Fruit fly (Drosophila melanogaster) whole organism, embryonic: ENCODE results near the gene Syx4.
A peak's percentile ranks its signal among the peaks of the same experiment; 100 is the strongest.

Experiments used
- Atf3 ChIP-seq: fragments of 200-800 bp; sonication (Bioruptor generic); optimal IDR thresholded peaks from 3 replicates; lab custom pipeline; 2016; ENCODE audit warnings: missing biosample characterization, missing genetic modification characterization
- BtbVII ChIP-seq: fragments of 200-800 bp; sonication (Bioruptor generic); optimal IDR thresholded peaks from 3 replicates; lab custom pipeline; 2017; ENCODE audit warnings: missing biosample characterization, mild to moderate bottlenecking, missing genetic modification characterization
- CG10147 ChIP-seq: fragments of 200-800 bp; sonication (Bioruptor generic); optimal IDR thresholded peaks from 2 replicates; lab custom pipeline; 2019; ENCODE audit warnings: missing biosample characterization, mild to moderate bottlenecking, missing genetic modification characterization, moderate library complexity
- CG10366 ChIP-seq: fragments of 200-800 bp; sonication (Bioruptor generic); IDR thresholded peaks from 2 replicates; pipeline ENCODE4 v1.3.6; 2022; ENCODE audit warnings: missing biosample characterization, missing genetic modification characterization
- CG11093 ChIP-seq: fragments of 200-800 bp; sonication (Bioruptor generic); IDR thresholded peaks from 3 replicates; pipeline ENCODE4 v1.3.6; 2022; ENCODE audit warnings: missing biosample characterization, missing genetic modification characterization
- CG12071 ChIP-seq: fragments of 200-800 bp; sonication (Bioruptor generic); optimal IDR thresholded peaks from 3 replicates; lab custom pipeline; 2018; ENCODE audit warnings: missing biosample characterization, mild to moderate bottlenecking, missing genetic modification characterization
- CG12236 ChIP-seq: fragments of 200-800 bp; sonication (Bioruptor generic); optimal IDR thresholded peaks from 2 replicates; lab custom pipeline; 2016; ENCODE audit warnings: missing biosample characterization, missing genetic modification characterization
- CG12299 ChIP-seq: fragments of 200-800 bp; sonication (Bioruptor generic); optimal IDR thresholded peaks from 2 replicates; lab custom pipeline; 2018; ENCODE audit warnings: missing biosample characterization, mild to moderate bottlenecking, missing genetic modification characterization
- CG12769 ChIP-seq: fragments of 200-800 bp; sonication (Bioruptor generic); optimal IDR thresholded peaks from 2 replicates; lab custom pipeline; 2019; ENCODE audit warnings: missing biosample characterization, mild to moderate bottlenecking, missing genetic modification characterization, moderate library complexity
- CG13624 ChIP-seq: fragments of 200-800 bp; sonication (Bioruptor generic); optimal IDR thresholded peaks from 2 replicates; lab custom pipeline; 2016; ENCODE audit warnings: missing biosample characterization, missing genetic modification characterization
- CG16813 ChIP-seq: fragments of 200-800 bp; sonication (Bioruptor generic); IDR thresholded peaks from 3 replicates; pipeline ENCODE4 v1.3.6; 2022; ENCODE audit warnings: missing biosample characterization, missing genetic modification characterization; ENCODE audit not compliant: partially characterized antibody
- CG17359 ChIP-seq: fragments of 200-800 bp; sonication (Bioruptor generic); optimal IDR thresholded peaks from 3 replicates; lab custom pipeline; 2018; ENCODE audit warnings: missing biosample characterization, mild to moderate bottlenecking, missing genetic modification characterization, moderate library complexity
- CG18011 ChIP-seq: fragments of 200-800 bp; sonication (Bioruptor generic); optimal IDR thresholded peaks from 2 replicates; lab custom pipeline; 2017; ENCODE audit warnings: missing biosample characterization, missing genetic modification characterization, mild to moderate bottlenecking, moderate library complexity, missing genotype
- CG18764 ChIP-seq: fragments of 200-800 bp; sonication (Bioruptor generic); optimal IDR thresholded peaks from 3 replicates; lab custom pipeline; 2016; ENCODE audit warnings: missing biosample characterization, missing genetic modification characterization
- CG2202 ChIP-seq: fragments of 200-800 bp; sonication (Bioruptor generic); optimal IDR thresholded peaks from 2 replicates; lab custom pipeline; 2018; ENCODE audit warnings: missing biosample characterization, mild to moderate bottlenecking, missing genetic modification characterization
- CG42726 ChIP-seq: fragments of 200-800 bp; sonication (Bioruptor generic); IDR thresholded peaks from 2 replicates; pipeline ENCODE4 v1.3.6; 2022; ENCODE audit warnings: missing biosample characterization, missing genetic modification characterization; ENCODE audit not compliant: partially characterized antibody
- CG4854 ChIP-seq: fragments of 200-800 bp; sonication (Bioruptor generic); optimal IDR thresholded peaks from 2 replicates; lab custom pipeline; 2016; ENCODE audit warnings: missing biosample characterization, missing genetic modification characterization, inconsistent platforms
- CG6175 ChIP-seq: fragments of 200-800 bp; sonication (Bioruptor generic); IDR thresholded peaks from 3 replicates; pipeline ENCODE4 v1.3.6; 2022; ENCODE audit warnings: missing biosample characterization, missing genetic modification characterization
- CG7786 ChIP-seq: fragments of 200-800 bp; sonication (Bioruptor generic); optimal IDR thresholded peaks from 2 replicates; lab custom pipeline; 2016; ENCODE audit warnings: missing biosample characterization, missing genetic modification characterization
- CG7963 ChIP-seq: fragments of 200-800 bp; sonication (Bioruptor generic); IDR thresholded peaks from 3 replicates; pipeline ENCODE4 v1.3.6; 2022; ENCODE audit warnings: missing biosample characterization, missing genetic modification characterization; ENCODE audit not compliant: partially characterized antibody
- CG8281 ChIP-seq: fragments of 200-800 bp; sonication (Bioruptor generic); optimal IDR thresholded peaks from 2 replicates; lab custom pipeline; 2018; ENCODE audit warnings: missing biosample characterization, mild to moderate bottlenecking, missing genetic modification characterization, moderate library complexity
- CrebB ChIP-seq: fragments of 200-800 bp; sonication (Bioruptor generic); optimal IDR thresholded peaks from 3 replicates; lab custom pipeline; 2018; ENCODE audit warnings: missing biosample characterization, mild to moderate bottlenecking, missing genetic modification characterization
- D19A ChIP-seq: fragments of 200-800 bp; optimal IDR thresholded peaks from 3 replicates; lab custom pipeline; 2019; ENCODE audit warnings: missing biosample characterization, mild to moderate bottlenecking, missing genetic modification characterization, moderate library complexity
- E2f1 ChIP-seq: fragments of 200-800 bp; sonication (Bioruptor generic); IDR thresholded peaks from 2 replicates; pipeline ENCODE4 v1.3.6; 2022; ENCODE audit warnings: missing biosample characterization, missing genetic modification characterization
- Ets65A ChIP-seq: fragments of 200-800 bp; sonication (Bioruptor generic); peaks from one replicate; lab custom pipeline; 2016; ENCODE audit warnings: missing biosample characterization, missing genetic modification characterization
- HLHmδ ChIP-seq: fragments of 200-800 bp; sonication (Bioruptor generic); optimal IDR thresholded peaks from 2 replicates; lab custom pipeline; 2018; ENCODE audit warnings: missing biosample characterization, mild to moderate bottlenecking, missing genetic modification characterization, moderate library complexity
- Mad ChIP-seq: fragments of 200-800 bp; sonication (Bioruptor generic); optimal IDR thresholded peaks from 2 replicates; lab custom pipeline; 2016; ENCODE audit warnings: missing biosample characterization, missing genetic modification characterization
- NC2β ChIP-seq: fragments of 200-800 bp; sonication (Bioruptor generic); optimal IDR thresholded peaks from 2 replicates; lab custom pipeline; 2016; ENCODE audit warnings: missing biosample characterization, missing genetic modification characterization
- NK7.1 ChIP-seq: fragments of 200-800 bp; sonication (Bioruptor generic); optimal IDR thresholded peaks from 3 replicates; lab custom pipeline; 2016; ENCODE audit warnings: missing biosample characterization, missing genetic modification characterization
- PHDP ChIP-seq: fragments of 200-800 bp; sonication (Bioruptor generic); optimal IDR thresholded peaks from 3 replicates; lab custom pipeline; 2018; ENCODE audit warnings: missing biosample characterization, mild to moderate bottlenecking, missing genetic modification characterization, moderate library complexity
- Ptx1 ChIP-seq: fragments of 200-800 bp; sonication (Bioruptor generic); IDR thresholded peaks from 2 replicates; pipeline ENCODE4 v1.3.6; 2022; ENCODE audit warnings: missing biosample characterization, missing genetic modification characterization
- Ssrp ChIP-seq: fragments of 200-800 bp; sonication (Bioruptor generic); optimal IDR thresholded peaks from 2 replicates; lab custom pipeline; 2018; ENCODE audit warnings: missing biosample characterization, mild to moderate bottlenecking, missing genetic modification characterization, moderate library complexity
- Xbp1 ChIP-seq: fragments of 200-800 bp; sonication (Bioruptor generic); optimal IDR thresholded peaks from 3 replicates; lab custom pipeline; 2016; ENCODE audit warnings: missing biosample characterization, mild to moderate bottlenecking, missing genetic modification characterization
- ap ChIP-seq: fragments of 200-800 bp; sonication (Bioruptor generic); IDR thresholded peaks from 2 replicates; pipeline ENCODE4 v1.3.6; 2022; ENCODE audit warnings: missing biosample characterization, missing genetic modification characterization
- btn ChIP-seq: fragments of 200-800 bp; sonication (Bioruptor generic); optimal IDR thresholded peaks from 2 replicates; lab custom pipeline; 2016; ENCODE audit warnings: missing biosample characterization, missing genetic modification characterization
- cad ChIP-seq: fragments of >200 bp; optimal IDR thresholded peaks from 2 replicates; lab custom pipeline; 2017; ENCODE audit warnings: missing biosample characterization, missing genetic modification characterization
- croc ChIP-seq: fragments of 200-800 bp; sonication (Bioruptor generic); conservative IDR thresholded peaks from 3 replicates; pipeline ENCODE4 v1.3.6; 2022; ENCODE audit warnings: missing biosample characterization, missing genetic modification characterization
- disco-r ChIP-seq: fragments of 200-800 bp; sonication (Bioruptor generic); optimal IDR thresholded peaks from 2 replicates; lab custom pipeline; 2016; ENCODE audit warnings: missing biosample characterization, missing genetic modification characterization
- dm ChIP-seq: fragments of 200-800 bp; sonication (Bioruptor generic); optimal IDR thresholded peaks from 3 replicates; lab custom pipeline; 2016; ENCODE audit warnings: missing biosample characterization, missing genetic modification characterization
- dmrt11E ChIP-seq: fragments of 200-800 bp; sonication (Bioruptor generic); optimal IDR thresholded peaks from 3 replicates; lab custom pipeline; 2018; ENCODE audit warnings: missing biosample characterization, mild to moderate bottlenecking, missing genetic modification characterization, moderate library complexity
- fd96Cb ChIP-seq: fragments of 200-800 bp; sonication (Bioruptor generic); optimal IDR thresholded peaks from 2 replicates; lab custom pipeline; 2018; ENCODE audit warnings: missing biosample characterization, mild to moderate bottlenecking, missing genetic modification characterization, moderate library complexity
- gce ChIP-seq: fragments of 200-800 bp; sonication (Bioruptor generic); IDR thresholded peaks from 3 replicates; pipeline ENCODE4 v1.3.6; 2022; ENCODE audit warnings: missing biosample characterization, missing genetic modification characterization
- maf-S ChIP-seq: fragments of 200-800 bp; sonication (Bioruptor generic); optimal IDR thresholded peaks from 2 replicates; lab custom pipeline; 2016; ENCODE audit warnings: missing biosample characterization, missing genetic modification characterization
- oc ChIP-seq: fragments of 200-800 bp; sonication (Bioruptor generic); optimal IDR thresholded peaks from 2 replicates; lab custom pipeline; 2018; ENCODE audit warnings: missing biosample characterization, mild to moderate bottlenecking, missing genetic modification characterization, moderate library complexity
- salm ChIP-seq: fragments of 200-800 bp; sonication (Bioruptor generic); optimal IDR thresholded peaks from 2 replicates; lab custom pipeline; 2018; ENCODE audit warnings: missing biosample characterization, mild to moderate bottlenecking, missing genetic modification characterization
- sc ChIP-seq, 3 experiments: fragments of >200 bp in 2 of 3; fragments of 200-800 bp in 1 of 3; sonication (Bioruptor generic) in 1 of 3; optimal IDR thresholded peaks; 2 replicates in 2 of 3; 3 replicates in 1 of 3; lab custom pipeline; 2017; ENCODE audit warnings: mild to moderate bottlenecking in 1 of 3, missing biosample characterization in 1 of 3, missing genetic modification characterization in 1 of 3, missing genetic modification reagents in 1 of 3
- stwl ChIP-seq: fragments of 200-800 bp; sonication (Bioruptor generic); optimal IDR thresholded peaks from 3 replicates; lab custom pipeline; 2018; ENCODE audit warnings: missing biosample characterization, mild to moderate bottlenecking, missing genetic modification characterization, moderate library complexity
- unc-4 ChIP-seq: fragments of 200-800 bp; sonication (Bioruptor generic); IDR thresholded peaks from 2 replicates; pipeline ENCODE4 v1.3.6; 2022; ENCODE audit warnings: missing biosample characterization, missing genetic modification characterization; ENCODE audit not compliant: partially characterized antibody
- vvl ChIP-seq: fragments of 200-800 bp; sonication (Bioruptor generic); IDR thresholded peaks from 2 replicates; pipeline ENCODE4 v1.3.6; 2022; ENCODE audit warnings: missing biosample characterization, missing genetic modification characterization
- wor ChIP-seq: fragments of 200-800 bp; sonication (Bioruptor generic); IDR thresholded peaks from 2 replicates; pipeline ENCODE4 v1.3.6; 2022; ENCODE audit warnings: missing biosample characterization, missing genetic modification characterization
- zen ChIP-seq: fragments of 200-800 bp; sonication (Bioruptor generic); optimal IDR thresholded peaks from 3 replicates; lab custom pipeline; 2018; ENCODE audit warnings: missing biosample characterization, mild to moderate bottlenecking, missing genetic modification characterization, moderate library complexity

Gene Syx4

DNA sequence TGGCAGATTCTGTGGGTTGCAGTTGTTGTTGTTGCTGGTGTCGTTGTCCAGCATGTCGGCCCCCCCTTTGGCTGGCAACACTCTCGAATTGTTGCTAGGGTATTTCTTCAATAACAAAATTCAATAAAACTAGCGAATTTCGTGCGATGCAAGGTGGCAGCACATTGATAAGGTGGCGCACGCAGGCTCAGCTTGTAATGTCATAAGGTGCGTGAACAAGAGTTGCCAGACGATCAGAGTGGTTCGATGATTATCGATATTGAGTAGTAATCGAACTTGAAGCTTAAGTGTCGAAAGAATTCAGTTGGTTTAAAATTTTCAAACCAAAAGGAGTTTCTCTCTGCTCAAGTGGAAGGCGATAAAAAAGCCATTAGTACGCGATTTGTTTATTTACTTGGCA is 23.8 kb downstream of the Syx4 start, which contains the start of gene CG2701 (continued):
- TF ChIP-seq CG11093 (GFP tag; lab: Robert Waterston, UW) (no peak), Mad (no peak), NK7.1 (no peak), CG2202 (no peak), gce (GFP tag; lab: Robert Waterston, UW) (no peak), CG10147 (no peak), CG12236 (GFP tag; lab: Kevin White, UChicago) (no peak), Ssrp (no peak), Atf3 (no peak), Ets65A (GFP tag; lab: Kevin White, UChicago) (peak; percentile 88), CG7963 (GFP tag; lab: Robert Waterston, UW) (peak; percentile 59; the same call in 2 of the 3 replicates), CrebB (tag; lab: Kevin White, UChicago) (no peak), CG18011 (no peak), salm (tag; lab: Kevin White, UChicago) (no peak), unc-4 (GFP tag; lab: Robert Waterston, UW) (peak; percentile 66), CG4854 (GFP tag; lab: Kevin White, UChicago) (no peak), sc (optimal IDR thresholded peaks at IDR 0.05; lab: Kevin White, UChicago) (no peak), sc (GFP tag; optimal IDR thresholded peaks at IDR 0.05; lab: Kevin White, UChicago) (no peak), wor (no peak), D19A (tag; lab: Kevin White, UChicago) (no peak), CG42726 (peak; percentile 69), ap (GFP tag; lab: Robert Waterston, UW) (no peak), vvl (GFP tag; lab: Robert Waterston, UW) (no peak), CG16813 (GFP tag; lab: Robert Waterston, UW) (peak; percentile 65), CG13624 (GFP tag; lab: Kevin White, UChicago) (peak; percentile 18), dmrt11E (tag; lab: Kevin White, UChicago) (no peak), CG6175 (no peak), BtbVII (no peak), stwl (tag; lab: Kevin White, UChicago) (peak; percentile 80), btn (GFP tag; lab: Kevin White, UChicago) (no peak), dm (GFP tag; lab: Kevin White, UChicago) (peak; percentile 44), HLHmδ (GFP tag; lab: Kevin White, UChicago) (no peak), NC2β (GFP tag; lab: Kevin White, UChicago) (no peak), CG18764 (GFP tag; lab: Kevin White, UChicago) (no peak), PHDP (tag; lab: Kevin White, UChicago) (no peak), disco-r (GFP tag; lab: Kevin White, UChicago) (no peak), Xbp1 (GFP tag; lab: Kevin White, UChicago) (no peak), CG12071 (GFP tag; lab: Kevin White, UChicago) (no peak), CG7786 (GFP tag; lab: Kevin White, UChicago) (no peak), fd96Cb (tag; lab: Kevin White, UChicago) (no peak), CG10366 (no peak), maf-S (peak; percentile 32), cad (GFP tag; lab: Kevin White, UChicago) (no peak), CG8281 (no peak), zen (tag; lab: Kevin White, UChicago) (no peak), oc (tag; lab: Kevin White, UChicago) (no peak), Ptx1 (GFP tag; lab: Robert Waterston, UW) (no peak), E2f1 (GFP tag; lab: Robert Waterston, UW) (no peak), CG12299 (no peak), croc (no peak), CG12769 (tag; lab: Kevin White, UChicago) (no peak), CG17359 (tag; lab: Kevin White, UChicago) (no peak)
